Worm (Caenorhabditis elegans) whole organism, L1 larva: Measurements from ENCODE around the gene frpr-12.

ENCODE experiments used
- C16A3.4 ChIP-seq: fragments of 150-350 bp; optimal IDR thresholded peaks from 2 replicates; lab custom pipeline; 2014; ENCODE audit warnings: missing biosample characterization, missing genetic modification characterization
- C34B4.2 ChIP-seq: sonication (generic microtip); optimal IDR thresholded peaks from 2 replicates; lab custom pipeline; 2017; ENCODE audit warnings: mild to moderate bottlenecking, missing genetic modification characterization, missing compliant biosample characterization
- alr-1 ChIP-seq: fragments of 200-800 bp; sonication (Bioruptor generic); optimal IDR thresholded peaks from 2 replicates; lab custom pipeline; 2018; ENCODE audit warnings: borderline replicate concordance, mild to moderate bottlenecking, missing genetic modification characterization, missing compliant biosample characterization
- ama-1 ChIP-seq: fragments of 150-350 bp; optimal IDR thresholded peaks from 2 replicates; lab custom pipeline; 2014
- ceh-63 ChIP-seq: fragments of 200-800 bp; sonication (Bioruptor generic); optimal IDR thresholded peaks from 2 replicates; lab custom pipeline; 2018; ENCODE audit warnings: mild to moderate bottlenecking, missing genetic modification characterization, missing compliant biosample characterization
- ceh-8 ChIP-seq: fragments of 200-800 bp; sonication (Bioruptor generic); optimal IDR thresholded peaks from 2 replicates; lab custom pipeline; 2018; ENCODE audit warnings: mild to moderate bottlenecking, missing genetic modification characterization, moderate library complexity, missing compliant biosample characterization
- ceh-82 ChIP-seq, 3 experiments: fragments of 150-350 bp in 1 of 3; sonication (generic microtip) in 2 of 3; optimal IDR thresholded peaks; 2 replicates each; lab custom pipeline; 2014 to 2017; ENCODE audit warnings: missing biosample characterization in 3 of 3, missing genetic modification characterization in 3 of 3
- ceh-90 ChIP-seq: sonication (generic microtip); optimal IDR thresholded peaks from 2 replicates; lab custom pipeline; 2016; ENCODE audit warnings: missing genetic modification characterization, missing compliant biosample characterization
- ces-1 ChIP-seq: fragments of 150-350 bp; optimal IDR thresholded peaks from 2 replicates; lab custom pipeline; 2014; ENCODE audit warnings: missing biosample characterization, missing genetic modification reagents, missing genetic modification characterization
- dpl-1 ChIP-seq, 3 experiments: fragments of 150-350 bp in 2 of 3; sonication (generic microtip) in 1 of 3; optimal IDR thresholded peaks; 2 replicates each; lab custom pipeline; 2014 to 2017; ENCODE audit warnings: missing biosample characterization in 3 of 3, missing genetic modification characterization in 3 of 3, missing genetic modification reagents in 3 of 3
- dsc-1 ChIP-seq: sonication (generic microtip); optimal IDR thresholded peaks from 2 replicates; lab custom pipeline; 2016; ENCODE audit warnings: mild to moderate bottlenecking, missing genetic modification characterization, missing compliant biosample characterization
- efl-1 ChIP-seq, 4 experiments: fragments of 150-350 bp; optimal IDR thresholded peaks in 3 of 4; peaks in 1 of 4; 1 replicate in 1 of 4; 2 replicates in 3 of 4; lab custom pipeline; 2014; ENCODE audit warnings: missing biosample characterization in 2 of 4, missing genetic modification characterization in 2 of 4, missing genetic modification reagents in 2 of 4
- efl-3 ChIP-seq: fragments of 200-800 bp; sonication (Bioruptor generic); optimal IDR thresholded peaks from 2 replicates; lab custom pipeline; 2018; ENCODE audit warnings: mild to moderate bottlenecking, missing genetic modification characterization, missing compliant biosample characterization
- egl-13 ChIP-seq: sonication (generic microtip); optimal IDR thresholded peaks from 2 replicates; lab custom pipeline; 2016; ENCODE audit warnings: missing genotype, missing genetic modification reagents, missing genetic modification characterization, missing compliant biosample characterization
- ets-5 ChIP-seq: fragments of 200-800 bp; sonication (Bioruptor generic); IDR thresholded peaks from 2 replicates; pipeline ENCODE4 v1.3.6; 2022; ENCODE audit warnings: missing genetic modification characterization, missing compliant biosample characterization
- fkh-10 ChIP-seq: sonication (generic microtip); optimal IDR thresholded peaks from 2 replicates; lab custom pipeline; 2017; ENCODE audit warnings: missing biosample characterization, missing genetic modification reagents, missing genetic modification characterization
- fkh-4 ChIP-seq: sonication (generic microtip); optimal IDR thresholded peaks from 2 replicates; lab custom pipeline; 2016; ENCODE audit warnings: missing compliant biosample characterization, missing genetic modification characterization, borderline replicate concordance
- fkh-8 ChIP-seq: sonication (generic microtip); optimal IDR thresholded peaks from 2 replicates; lab custom pipeline; 2016; ENCODE audit warnings: mild to moderate bottlenecking, missing genetic modification characterization, missing compliant biosample characterization
- fos-1 ChIP-seq: fragments of 150-350 bp; optimal IDR thresholded peaks from 2 replicates; lab custom pipeline; 2014; ENCODE audit warnings: missing biosample characterization, missing genetic modification characterization
- grh-1 ChIP-seq: fragments of 200-800 bp; sonication (Bioruptor generic); IDR thresholded peaks from 2 replicates; pipeline ENCODE4 v1.3.6; 2022; ENCODE audit warnings: missing genetic modification reagents, missing genetic modification characterization, missing compliant biosample characterization
- hlh-17 ChIP-seq: fragments of 200-800 bp; sonication (Bioruptor generic); optimal IDR thresholded peaks from 2 replicates; lab custom pipeline; 2018; ENCODE audit warnings: missing genetic modification characterization, mild to moderate bottlenecking, missing compliant biosample characterization, moderate library complexity, borderline replicate concordance
- hpl-2 ChIP-seq: fragments of 150-350 bp; optimal IDR thresholded peaks from 2 replicates; lab custom pipeline; 2014; ENCODE audit warnings: missing biosample characterization, missing genetic modification reagents, missing genetic modification characterization
- jun-1 ChIP-seq: fragments of 150-350 bp; optimal IDR thresholded peaks from 2 replicates; lab custom pipeline; 2014; ENCODE audit warnings: missing biosample characterization, missing genetic modification reagents, missing genetic modification characterization
- lin-13 ChIP-seq: fragments of 150-350 bp; optimal IDR thresholded peaks from 2 replicates; lab custom pipeline; 2014; ENCODE audit warnings: missing biosample characterization, missing genetic modification reagents, missing genetic modification characterization
- lin-15B ChIP-seq: fragments of 150-350 bp; sonication (generic microtip); optimal IDR thresholded peaks from 3 replicates; lab custom pipeline; 2014; ENCODE audit warnings: missing biosample characterization, missing genetic modification characterization
- lin-35 ChIP-seq, 2 experiments: fragments of 150-350 bp; optimal IDR thresholded peaks; 2 replicates each; lab custom pipeline; 2014; ENCODE audit warnings: missing biosample characterization in 2 of 2, missing genetic modification characterization in 2 of 2, missing genetic modification reagents in 2 of 2
- lin-39 ChIP-seq: fragments of 150-350 bp; optimal IDR thresholded peaks from 2 replicates; lab custom pipeline; 2014; ENCODE audit warnings: missing biosample characterization, missing genetic modification reagents, missing genetic modification characterization
- lir-3 ChIP-seq: sonication (generic microtip); optimal IDR thresholded peaks from 2 replicates; lab custom pipeline; 2016; ENCODE audit warnings: mild to moderate bottlenecking, missing genetic modification characterization, moderate library complexity, missing compliant biosample characterization; ENCODE audit not compliant: poor library complexity
- mdl-1 ChIP-seq, 2 experiments: fragments of 150-350 bp; optimal IDR thresholded peaks; 2 replicates each; lab custom pipeline; 2014 to 2017; ENCODE audit warnings: missing biosample characterization in 2 of 2, missing genetic modification characterization in 2 of 2, inconsistent platforms in 1 of 2
- mef-2 ChIP-seq: fragments of 150-350 bp; optimal IDR thresholded peaks from 2 replicates; lab custom pipeline; 2014; ENCODE audit warnings: missing biosample characterization, missing genetic modification characterization
- nhr-12 ChIP-seq: sonication (generic microtip); optimal IDR thresholded peaks from 2 replicates; lab custom pipeline; 2017; ENCODE audit warnings: missing biosample characterization, missing genetic modification characterization
- nhr-20 ChIP-seq: sonication (generic microtip); optimal IDR thresholded peaks from 2 replicates; lab custom pipeline; 2016; ENCODE audit warnings: mild to moderate bottlenecking, missing genetic modification characterization, missing compliant biosample characterization
- nhr-237 ChIP-seq: fragments of 150-350 bp; optimal IDR thresholded peaks from 2 replicates; lab custom pipeline; 2014; ENCODE audit warnings: missing biosample characterization, missing genetic modification characterization
- nhr-47 ChIP-seq: sonication (generic microtip); optimal IDR thresholded peaks from 2 replicates; lab custom pipeline; 2016; ENCODE audit warnings: mild to moderate bottlenecking, missing genetic modification characterization, moderate library complexity, missing compliant biosample characterization
- nhr-71 ChIP-seq: sonication (generic microtip); optimal IDR thresholded peaks from 2 replicates; lab custom pipeline; 2016; ENCODE audit warnings: mild to moderate bottlenecking, missing genetic modification characterization, moderate library complexity, missing compliant biosample characterization
- nhr-76 ChIP-seq: sonication (generic microtip); optimal IDR thresholded peaks from 2 replicates; lab custom pipeline; 2017; ENCODE audit warnings: missing biosample characterization, missing genetic modification characterization
- nhr-90 ChIP-seq: sonication (generic microtip); optimal IDR thresholded peaks from 2 replicates; lab custom pipeline; 2016; ENCODE audit warnings: mild to moderate bottlenecking, missing genetic modification characterization, missing compliant biosample characterization; ENCODE audit not compliant: poor library complexity
- pag-3 ChIP-seq: sonication (generic microtip); optimal IDR thresholded peaks from 2 replicates; lab custom pipeline; 2017; ENCODE audit warnings: missing genetic modification characterization, mild to moderate bottlenecking, missing compliant biosample characterization, antibody characterized with exemption, borderline replicate concordance; ENCODE audit not compliant: insufficient read depth
- pax-3 ChIP-seq: fragments of 200-800 bp; sonication (Bioruptor generic); optimal IDR thresholded peaks from 2 replicates; lab custom pipeline; 2018; ENCODE audit warnings: mild to moderate bottlenecking, missing genetic modification characterization, moderate library complexity, missing compliant biosample characterization
- pqm-1 ChIP-seq: sonication (generic microtip); optimal IDR thresholded peaks from 3 replicates; lab custom pipeline; 2017; ENCODE audit warnings: missing biosample characterization, missing genetic modification characterization
- rnt-1 ChIP-seq: sonication (generic microtip); optimal IDR thresholded peaks from 2 replicates; lab custom pipeline; 2016; ENCODE audit warnings: mild to moderate bottlenecking, missing genetic modification characterization, moderate library complexity, missing compliant biosample characterization
- snpc-4 ChIP-seq: fragments of 150-350 bp; optimal IDR thresholded peaks from 2 replicates; lab custom pipeline; 2014; ENCODE audit warnings: missing biosample characterization, missing genetic modification characterization
- sox-4 ChIP-seq: sonication (generic microtip); optimal IDR thresholded peaks from 2 replicates; lab custom pipeline; 2016; ENCODE audit warnings: missing genetic modification characterization, missing compliant biosample characterization
- sptf-1 ChIP-seq: fragments of 150-350 bp; optimal IDR thresholded peaks from 2 replicates; lab custom pipeline; 2014; ENCODE audit warnings: missing biosample characterization, missing genetic modification characterization
- swsn-7 ChIP-seq: sonication (generic microtip); optimal IDR thresholded peaks from 2 replicates; lab custom pipeline; 2016; ENCODE audit warnings: missing genetic modification characterization, missing compliant biosample characterization
- tbx-2 ChIP-seq: sonication (generic microtip); optimal IDR thresholded peaks from 2 replicates; lab custom pipeline; 2016; ENCODE audit warnings: missing genetic modification characterization, missing compliant biosample characterization
- tlp-1 ChIP-seq: fragments of 150-350 bp; optimal IDR thresholded peaks from 2 replicates; lab custom pipeline; 2014; ENCODE audit warnings: missing biosample characterization, missing genetic modification characterization
- unc-130 ChIP-seq: fragments of 150-350 bp; optimal IDR thresholded peaks from 2 replicates; lab custom pipeline; 2017; ENCODE audit warnings: missing biosample characterization, missing genetic modification characterization, inconsistent platforms
- xbp-1 ChIP-seq: sonication (generic microtip); optimal IDR thresholded peaks from 2 replicates; lab custom pipeline; 2016; ENCODE audit warnings: missing genetic modification characterization, missing compliant biosample characterization

frpr-12 gene

ce11 chrV:8936184-8936589 lies 33.4 kb downstream of the frpr-12 start, which contains the start of gene unc-23 (continued):
- TF ChIP-seq efl-1 (optimal IDR thresholded peaks at IDR 0.05; lab: Kevin White, UChicago) (peak; percentile 48 to 60), efl-1 (GFP tag; optimal IDR thresholded peaks at IDR 0.05 in 1 of 2; lab: Kevin White, UChicago) (peak; percentile 45 to 94), jun-1 (tag; lab: Kevin White, UChicago) (peak; percentile 54), efl-3 (GFP tag; lab: Kevin White, UChicago) (no peak), ceh-90 (tag; lab: Kevin White, UChicago) (no peak), nhr-71 (tag; lab: Kevin White, UChicago) (peak; percentile 96), mdl-1 (tag; optimal IDR thresholded peaks at IDR 0.05; lab: Kevin White, UChicago) (peak in 1 of 2 experiments; percentile 83), ceh-82 (tag; optimal IDR thresholded peaks at IDR 0.05; lab: Kevin White, UChicago) (peak; percentile 66 to 77 (median 77)), rnt-1 (tag; lab: Kevin White, UChicago) (peak; percentile 86), hlh-17 (GFP tag; lab: Kevin White, UChicago) (no peak), pag-3 (no peak), hpl-2 (GFP tag; lab: Kevin White, UChicago) (no peak), tbx-2 (tag; lab: Kevin White, UChicago) (peak; percentile 84), lin-15B (tag; lab: Kevin White, UChicago) (no peak), fkh-10 (GFP tag; lab: Kevin White, UChicago) (no peak), pax-3 (tag; lab: Kevin White, UChicago) (no peak), sptf-1 (tag; lab: Kevin White, UChicago) (no peak), dsc-1 (tag; lab: Kevin White, UChicago) (no peak), sox-4 (tag; lab: Kevin White, UChicago) (no peak), snpc-4 (tag; lab: Kevin White, UChicago) (peak; percentile 60), C34B4.2 (tag; lab: Kevin White, UChicago) (no peak), alr-1 (no peak), mef-2 (tag; lab: Kevin White, UChicago) (no peak), ets-5 (GFP tag; lab: Robert Waterston, UW) (no peak), ama-1 (lab: Kevin White, UChicago) (no peak), egl-13 (tag; lab: Kevin White, UChicago) (no peak), nhr-12 (no peak), lir-3 (tag; lab: Kevin White, UChicago) (peak; percentile 7), nhr-76 (no peak), tlp-1 (tag; lab: Kevin White, UChicago) (no peak), fos-1 (peak; percentile 75), ceh-8 (GFP tag; lab: Kevin White, UChicago) (no peak), lin-13 (peak; percentile 76), lin-35 (GFP tag; optimal IDR thresholded peaks at IDR 0.05; lab: Kevin White, UChicago) (peak; percentile 52 to 73), nhr-90 (peak; percentile 92), ceh-63 (no peak), lin-39 (peak; percentile 24)

ce11 chrV:8936791-8937475 lies 34.1 kb downstream of the frpr-12 start:
- TF ChIP-seq jun-1 (tag; lab: Kevin White, UChicago) = no peak
- no peak for TF ChIP-seq lin-39
- no peak for TF ChIP-seq pag-3
- no peak for TF ChIP-seq nhr-47 (tag; lab: Kevin White, UChicago)
- no peak for TF ChIP-seq unc-130 (tag; lab: Kevin White, UChicago)
- TF ChIP-seq sptf-1 (tag; lab: Kevin White, UChicago) = no peak
- no peak for TF ChIP-seq xbp-1 (tag; lab: Kevin White, UChicago)
- peak; percentile 51 for TF ChIP-seq nhr-71 (tag; lab: Kevin White, UChicago)
- peak; percentile 58 for TF ChIP-seq rnt-1 (tag; lab: Kevin White, UChicago)
- TF ChIP-seq grh-1 = no peak
- TF ChIP-seq C16A3.4 (tag; lab: Kevin White, UChicago) = no peak
- no peak for TF ChIP-seq fkh-8 (tag; lab: Kevin White, UChicago)
- TF ChIP-seq ceh-82 (tag; optimal IDR thresholded peaks at IDR 0.05; lab: Kevin White, UChicago) = no peak
- no peak for TF ChIP-seq pqm-1 (tag; lab: Kevin White, UChicago)
- no peak for TF ChIP-seq nhr-12
- peak; percentile 25 for TF ChIP-seq nhr-20 (tag; lab: Kevin White, UChicago)
- TF ChIP-seq swsn-7 (tag; lab: Kevin White, UChicago) = peak; percentile 31
- TF ChIP-seq sox-4 (tag; lab: Kevin White, UChicago) = no peak
- TF ChIP-seq nhr-237 = no peak
- TF ChIP-seq dpl-1 (GFP tag; optimal IDR thresholded peaks at IDR 0.05; lab: Kevin White, UChicago) = no peak
- no peak for TF ChIP-seq snpc-4 (tag; lab: Kevin White, UChicago)
- TF ChIP-seq fos-1 = no peak
- TF ChIP-seq hlh-17 (GFP tag; lab: Kevin White, UChicago) = no peak
- no peak for TF ChIP-seq ces-1 (GFP tag; lab: Kevin White, UChicago)
- TF ChIP-seq fkh-4 (tag; lab: Kevin White, UChicago) = no peak
